Fruit fly (Drosophila melanogaster) whole organism: ENCODE measurements around the gene Glt.

ENCODE experiments used
- EcR ChIP-seq, 2 experiments: fragments of >200 bp; optimal IDR thresholded peaks; 2 replicates each; lab custom pipeline; 2017; ENCODE audit warnings: missing biosample characterization in 2 of 2, missing genetic modification characterization in 2 of 2, missing genetic modification reagents in 2 of 2
- pan ChIP-seq: fragments of >200 bp; optimal IDR thresholded peaks from 2 replicates; lab custom pipeline; 2017
- psq ChIP-seq: fragments of >200 bp; optimal IDR thresholded peaks from 2 replicates; lab custom pipeline; 2017
- usp ChIP-seq: fragments of >200 bp; optimal IDR thresholded peaks from 2 replicates; lab custom pipeline; 2017; ENCODE audit warnings: missing biosample characterization, missing genetic modification characterization, mixed read lengths

DNA sequence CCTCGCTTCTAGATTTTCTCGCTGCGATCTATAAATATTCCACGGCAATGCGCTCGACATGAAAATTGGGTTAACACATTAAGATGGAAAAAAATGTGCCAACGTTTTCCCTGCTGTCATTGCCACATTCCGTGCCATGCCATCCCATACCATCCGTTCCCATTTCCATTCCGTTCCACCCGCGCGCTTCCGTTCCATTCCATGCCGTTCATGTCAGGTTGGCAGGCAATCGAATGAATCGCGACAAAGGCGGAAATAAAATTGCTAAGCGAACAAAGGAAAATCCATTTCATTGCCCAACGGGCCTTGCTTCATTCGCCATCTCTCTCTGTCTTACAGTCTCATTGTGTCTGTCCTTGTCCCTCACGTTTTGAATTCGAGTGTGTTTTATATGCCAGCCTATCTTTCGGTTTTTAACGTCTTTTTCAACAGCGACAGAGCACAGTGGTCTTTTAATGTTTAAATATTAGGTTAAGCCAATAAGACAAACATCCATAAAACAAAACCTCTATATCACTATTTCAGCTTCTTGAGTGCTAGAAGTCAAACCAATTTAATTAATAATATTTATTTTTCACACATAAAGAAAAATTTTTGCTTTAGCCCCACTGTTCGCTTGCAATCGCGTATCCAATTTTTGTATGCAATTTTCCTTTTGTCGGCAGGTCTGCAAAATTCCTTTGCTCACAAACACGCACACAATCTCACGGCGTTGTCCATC, 38.7 kb upstream of the Glt start:
- TF ChIP-seq psq (lab: Kevin White, UChicago) = no peak
- no peak for TF ChIP-seq usp (GFP tag; lab: Kevin White, UChicago)
- no peak for TF ChIP-seq pan (lab: Kevin White, UChicago)
- TF ChIP-seq EcR (GFP tag; optimal IDR thresholded peaks at IDR 0.05; lab: Kevin White, UChicago) = no peak
